Worm (Caenorhabditis elegans) whole organism, midembryonic: ENCODE measurements around the gene Y37H2A.14.

ENCODE experiments used
- flt-1 ChIP-seq: fragments of 200-800 bp; sonication (Bioruptor generic); IDR thresholded peaks from 2 replicates; pipeline ENCODE4 v1.3.6; 2022; ENCODE audit warnings: missing genetic modification characterization, missing compliant biosample characterization
- tab-1 ChIP-seq: fragments of 200-800 bp; sonication (Bioruptor generic); IDR thresholded peaks from 2 replicates; pipeline ENCODE4 v1.3.6; 2022; ENCODE audit warnings: missing genetic modification characterization, missing compliant biosample characterization

ce11 chrV:18144442-18144841 is 897 bp downstream of the Y37H2A.14 start:
- TF ChIP-seq tab-1 (GFP tag; lab: Robert Waterston, UW), result no peak
- no peak for TF ChIP-seq flt-1 (GFP tag; lab: Robert Waterston, UW)
